Fruit fly (Drosophila melanogaster): ENCODE results near the gene Sytbeta.

Gene Sytbeta

dm6 chr3L:14976026-14976425 is 88.8 kb downstream of the Sytbeta start:
- no peak for TF ChIP-seq HLH106 (tag; optimal IDR thresholded peaks at IDR 0.05)
- no peak for TF ChIP-seq woc (GFP tag; optimal IDR thresholded peaks at IDR 0.05)
- TF ChIP-seq Myc (optimal IDR thresholded peaks at IDR 0.05) = no peak
- TF ChIP-seq dl (GFP tag; optimal IDR thresholded peaks at IDR 0.05; ENCODE audit: insufficient read depth in 1 of 2, partially characterized antibody in 2 of 2) = no peak
- TF ChIP-seq CrebA (GFP tag; optimal IDR thresholded peaks at IDR 0.05; ENCODE audit: borderline replicate concordance) = no peak
- TF ChIP-seq usp (GFP tag; optimal IDR thresholded peaks at IDR 0.05) = no peak
- TF ChIP-seq lola (GFP tag; optimal IDR thresholded peaks at IDR 0.05) = no peak
- no peak for TF ChIP-seq rgr (GFP tag; optimal IDR thresholded peaks at IDR 0.05)
- no peak for TF ChIP-seq OdsH (GFP tag; optimal IDR thresholded peaks at IDR 0.05)
- no peak for TF ChIP-seq Hr83 (GFP tag; optimal IDR thresholded peaks at IDR 0.05; ENCODE audit: poor library complexity, severe bottlenecking)
- TF ChIP-seq Mio (GFP tag; optimal IDR thresholded peaks at IDR 0.05) = no peak
- TF ChIP-seq Vsx2 (GFP tag; optimal IDR thresholded peaks at IDR 0.05; ENCODE audit: partially characterized antibody) = no peak
- no peak for TF ChIP-seq CG9705 (GFP tag; optimal IDR thresholded peaks at IDR 0.05)
- no peak for TF ChIP-seq br (GFP tag; optimal IDR thresholded peaks at IDR 0.05)
- no peak for TF ChIP-seq sv (GFP tag; optimal IDR thresholded peaks at IDR 0.05)

dm6 chr3L:14974952-14975351 is 89.8 kb downstream of the Sytbeta start:
- TF ChIP-seq foxo (GFP tag; optimal IDR thresholded peaks at IDR 0.05) = no peak
- no peak for TF ChIP-seq Mio (GFP tag; optimal IDR thresholded peaks at IDR 0.05)
- TF ChIP-seq Hr78 (GFP tag; optimal IDR thresholded peaks at IDR 0.05) = no peak
- TF ChIP-seq psq (GFP tag; optimal IDR thresholded peaks at IDR 0.05) = no peak
- TF ChIP-seq Myc (optimal IDR thresholded peaks at IDR 0.05) = no peak
- TF ChIP-seq Sp1 (GFP tag; optimal IDR thresholded peaks at IDR 0.05) = no peak
- no peak for TF ChIP-seq tai (GFP tag; optimal IDR thresholded peaks at IDR 0.05)
- TF ChIP-seq CG32264 (GFP tag; optimal IDR thresholded peaks at IDR 0.05) = no peak
- TF ChIP-seq dl (GFP tag; optimal IDR thresholded peaks at IDR 0.05; ENCODE audit: insufficient read depth in 1 of 2, partially characterized antibody in 2 of 2) = no peak
- TF ChIP-seq brk (GFP tag; optimal IDR thresholded peaks at IDR 0.05) = no peak
- no peak for TF ChIP-seq Dif (GFP tag; optimal IDR thresholded peaks at IDR 0.05; ENCODE audit: partially characterized antibody)
- TF ChIP-seq Hnf4 (GFP tag; optimal IDR thresholded peaks at IDR 0.05) = no peak

dm6 chr3L:14974513-14974912 is 90.3 kb downstream of the Sytbeta start, which contains the start of gene Ocho:
TSS of gene Ocho (plus strand) at chr3L:14974848.
- no peak for TF ChIP-seq sv (GFP tag; optimal IDR thresholded peaks at IDR 0.05)
- peak in 1 of 2 experiments; percentile 40 for TF ChIP-seq foxo (GFP tag; optimal IDR thresholded peaks at IDR 0.05)
- TF ChIP-seq fru (GFP tag; optimal IDR thresholded peaks at IDR 0.05) = peak; percentile 14
- TF ChIP-seq Vsx2 (GFP tag; optimal IDR thresholded peaks at IDR 0.05; ENCODE audit: partially characterized antibody) = no peak
- TF ChIP-seq woc (GFP tag; optimal IDR thresholded peaks at IDR 0.05) = peak; percentile 36
- TF ChIP-seq rgr (GFP tag; optimal IDR thresholded peaks at IDR 0.05) = peak; percentile 21
- no peak for TF ChIP-seq CG9705 (GFP tag; optimal IDR thresholded peaks at IDR 0.05)

dm6 chr3L:14973251-14973625 is 91.5 kb downstream of the Sytbeta start:
- TF ChIP-seq pan (optimal IDR thresholded peaks at IDR 0.05) (no peak), HLH106 (tag; optimal IDR thresholded peaks at IDR 0.05) (no peak), Rel (GFP tag; optimal IDR thresholded peaks at IDR 0.05) (peak; percentile 61), Rel (tag; optimal IDR thresholded peaks at IDR 0.05) (no peak), foxo (GFP tag; optimal IDR thresholded peaks at IDR 0.05) (no peak), CG32264 (GFP tag; optimal IDR thresholded peaks at IDR 0.05) (no peak), dsf (GFP tag; optimal IDR thresholded peaks at IDR 0.05; ENCODE audit: borderline replicate concordance) (no peak), sv (GFP tag; optimal IDR thresholded peaks at IDR 0.05) (no peak), jim (GFP tag; optimal IDR thresholded peaks at IDR 0.05) (no peak), Abd-B (GFP tag; optimal IDR thresholded peaks at IDR 0.05) (no peak), h (GFP tag; optimal IDR thresholded peaks at IDR 0.05) (no peak), Myc (optimal IDR thresholded peaks at IDR 0.05) (no peak), Vsx2 (GFP tag; optimal IDR thresholded peaks at IDR 0.05; ENCODE audit: partially characterized antibody) (peak; percentile 53), ey (GFP tag; optimal IDR thresholded peaks at IDR 0.05) (no peak), usp (GFP tag; optimal IDR thresholded peaks at IDR 0.05) (no peak), psq (GFP tag; optimal IDR thresholded peaks at IDR 0.05) (peak; percentile 89), rgr (GFP tag; optimal IDR thresholded peaks at IDR 0.05) (no peak), Sp1 (GFP tag; optimal IDR thresholded peaks at IDR 0.05) (peak; percentile 17), fru (GFP tag; optimal IDR thresholded peaks at IDR 0.05) (peak; percentile 50), Jra (GFP tag; optimal IDR thresholded peaks at IDR 0.05) (no peak), dmrt93B (GFP tag; optimal IDR thresholded peaks at IDR 0.05) (no peak), Dfd (GFP tag; optimal IDR thresholded peaks at IDR 0.05) (no peak), brk (GFP tag; optimal IDR thresholded peaks at IDR 0.05) (peak; percentile 74), Hr78 (GFP tag; optimal IDR thresholded peaks at IDR 0.05) (no peak), sage (GFP tag; optimal IDR thresholded peaks at IDR 0.05) (no peak), OdsH (GFP tag; optimal IDR thresholded peaks at IDR 0.05) (no peak), CrebA (GFP tag; optimal IDR thresholded peaks at IDR 0.05; ENCODE audit: borderline replicate concordance) (peak; percentile 75), tai (GFP tag; optimal IDR thresholded peaks at IDR 0.05) (no peak), Hr83 (GFP tag; optimal IDR thresholded peaks at IDR 0.05; ENCODE audit: poor library complexity, severe bottlenecking) (peak; percentile 46), br (GFP tag; optimal IDR thresholded peaks at IDR 0.05) (no peak), woc (GFP tag; optimal IDR thresholded peaks at IDR 0.05) (peak; percentile 10), dl (GFP tag; optimal IDR thresholded peaks at IDR 0.05; ENCODE audit: insufficient read depth in 1 of 2, partially characterized antibody in 2 of 2) (peak; percentile 15 to 20), N (GFP tag; optimal IDR thresholded peaks at IDR 0.05) (no peak), Dif (GFP tag; optimal IDR thresholded peaks at IDR 0.05; ENCODE audit: partially characterized antibody) (peak; percentile 59), GATAd (GFP tag; optimal IDR thresholded peaks at IDR 0.05) (no peak), lola (GFP tag; optimal IDR thresholded peaks at IDR 0.05) (no peak), Mio (GFP tag; optimal IDR thresholded peaks at IDR 0.05) (no peak), Hnf4 (GFP tag; optimal IDR thresholded peaks at IDR 0.05) (no peak)

Measured in whole organism, wandering third instar larva.